Worm (Caenorhabditis elegans) whole organism, L4 larva: ENCODE measurements around the gene sec-61.A.

Experiments used
- ceh-82 ChIP-seq: sonication (generic microtip); optimal IDR thresholded peaks from 2 replicates; lab custom pipeline; 2017; ENCODE audit warnings: missing biosample characterization, missing genetic modification characterization
- daf-8 ChIP-seq: fragments of 200-800 bp; sonication (Bioruptor generic); IDR thresholded peaks from 2 replicates; pipeline ENCODE4 v1.3.6; 2022; ENCODE audit warnings: missing genetic modification characterization, missing compliant biosample characterization
- lin-15B ChIP-seq: fragments of 150-350 bp; sonication (generic microtip); optimal IDR thresholded peaks from 3 replicates; lab custom pipeline; 2014; ENCODE audit warnings: missing biosample characterization, missing genetic modification characterization
- mep-1 ChIP-seq: fragments of 150-350 bp; sonication (generic microtip); optimal IDR thresholded peaks from 3 replicates; lab custom pipeline; 2014; ENCODE audit warnings: missing biosample characterization, missing genetic modification characterization
- nhr-25 ChIP-seq: sonication (generic microtip); optimal IDR thresholded peaks from 2 replicates; lab custom pipeline; 2017; ENCODE audit warnings: missing genetic modification characterization, mild to moderate bottlenecking, missing compliant biosample characterization, antibody characterized with exemption, moderate library complexity, borderline replicate concordance; ENCODE audit not compliant: insufficient read depth
- unc-39 ChIP-seq: sonication (generic microtip); optimal IDR thresholded peaks from 2 replicates; lab custom pipeline; 2017; ENCODE audit warnings: missing biosample characterization, missing genetic modification characterization
- unc-62 ChIP-seq, 3 experiments: fragments of 150-350 bp in 1 of 3; sonication (generic microtip); optimal IDR thresholded peaks in 2 of 3; peaks in 1 of 3; 1 replicate in 1 of 3; 2 replicates in 2 of 3; lab custom pipeline; 2014 to 2017; ENCODE audit warnings: missing biosample characterization in 3 of 3, missing genetic modification characterization in 3 of 3, missing genetic modification reagents in 3 of 3, missing genotype in 1 of 3

ce11 chrIV:14816288-14816687 lies 8.8 kb downstream of the sec-61.A start, which contains the start of gene Y57G11C.46:
- no peak for TF ChIP-seq mep-1
- no peak for TF ChIP-seq lin-15B
- TF ChIP-seq daf-8 (GFP tag; lab: Robert Waterston, UW): no peak
- no peak for TF ChIP-seq nhr-25 (tag; lab: Kevin White, UChicago)
- no peak for TF ChIP-seq ceh-82 (tag; lab: Kevin White, UChicago)
- TF ChIP-seq unc-62 (GFP tag; optimal IDR thresholded peaks at IDR 0.05 in 1 of 2; lab: Kevin White, UChicago): no peak
- no peak for TF ChIP-seq unc-62 (tag; optimal IDR thresholded peaks at IDR 0.05; lab: Kevin White, UChicago)
- no peak for TF ChIP-seq unc-39 (tag; lab: Kevin White, UChicago)
